Worm (Caenorhabditis elegans) whole organism, L4/young adult: ENCODE data around the gene Y73F8A.35.

Experiments used
- W03F9.2 ChIP-seq: fragments of 150-350 bp; optimal IDR thresholded peaks from 2 replicates; lab custom pipeline; 2014; ENCODE audit warnings: missing biosample characterization, missing genetic modification characterization
- dao-5 ChIP-seq: sonication (generic microtip); optimal IDR thresholded peaks from 2 replicates; lab custom pipeline; 2016; ENCODE audit warnings: missing genotype, missing genetic modification characterization, moderate library complexity, missing compliant biosample characterization

DNA sequence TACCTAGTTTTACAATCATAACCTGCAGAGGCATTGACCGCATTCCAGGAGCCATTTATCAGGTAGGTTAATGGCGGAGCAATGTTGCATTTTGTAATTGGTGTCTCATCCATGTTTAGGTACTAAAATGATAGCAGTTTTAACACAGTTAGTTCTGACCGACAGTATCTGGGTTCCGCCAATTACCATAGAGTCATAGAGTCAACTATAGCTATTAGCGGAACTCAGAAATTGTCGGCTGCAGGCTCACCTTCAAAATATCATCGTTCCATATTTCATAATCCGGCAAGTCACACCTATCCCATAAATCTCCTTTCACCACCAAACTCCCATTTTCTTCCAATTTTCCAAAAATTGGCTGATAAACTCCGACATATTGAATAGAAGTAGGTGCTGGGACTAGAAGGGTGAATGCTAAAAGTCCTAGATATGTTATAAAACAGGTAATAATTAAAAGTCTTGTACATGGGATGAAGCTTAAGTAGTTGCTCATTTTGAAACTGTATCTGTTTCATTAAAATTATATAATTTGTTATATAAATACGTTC lies at the start of gene Y73F8A.35:
- TF ChIP-seq dao-5 (tag; lab: Kevin White, UChicago) (no peak), W03F9.2 (tag; lab: Kevin White, UChicago) (no peak)
